Fruit fly (Drosophila melanogaster) whole organism, pupa: ENCODE data around the gene CG15882.

Source experiments
- CG13204 ChIP-seq: fragments of 200-800 bp; sonication (Bioruptor generic); optimal IDR thresholded peaks from 2 replicates; lab custom pipeline; 2018; ENCODE audit warnings: missing biosample characterization, mild to moderate bottlenecking, missing genetic modification characterization, moderate library complexity
- CG4496 ChIP-seq: fragments of 200-800 bp; sonication (Bioruptor generic); IDR thresholded peaks from 3 replicates; pipeline ENCODE4 v1.3.6; 2022; ENCODE audit warnings: missing biosample characterization, missing genetic modification characterization
- CG8301 ChIP-seq: fragments of 200-800 bp; sonication (Bioruptor generic); optimal IDR thresholded peaks from 2 replicates; lab custom pipeline; 2018; ENCODE audit warnings: missing biosample characterization, mild to moderate bottlenecking, missing genetic modification characterization
- CG9948 ChIP-seq: fragments of 200-800 bp; sonication (Bioruptor generic); optimal IDR thresholded peaks from 2 replicates; lab custom pipeline; 2018; ENCODE audit warnings: missing biosample characterization, mild to moderate bottlenecking, missing genetic modification characterization, moderate library complexity
- D1 ChIP-seq: fragments of 200-800 bp; sonication (Bioruptor generic); optimal IDR thresholded peaks from 2 replicates; lab custom pipeline; 2018; ENCODE audit warnings: missing biosample characterization, mild to moderate bottlenecking, missing genetic modification characterization, moderate library complexity
- EcR ChIP-seq: fragments of 200-800 bp; sonication (Bioruptor generic); optimal IDR thresholded peaks from 3 replicates; lab custom pipeline; 2019; ENCODE audit warnings: missing biosample characterization, missing genetic modification characterization, mild to moderate bottlenecking, moderate library complexity, missing genetic modification reagents
- Ets98B ChIP-seq: fragments of 200-800 bp; sonication (Bioruptor generic); IDR thresholded peaks from 2 replicates; pipeline ENCODE4 v1.3.6; 2022; ENCODE audit warnings: missing biosample characterization, missing genetic modification characterization
- Pif1A ChIP-seq: fragments of 200-800 bp; sonication (Bioruptor generic); optimal IDR thresholded peaks from 3 replicates; lab custom pipeline; 2016; ENCODE audit warnings: missing biosample characterization, missing genetic modification characterization
- Pif1B ChIP-seq: fragments of 200-800 bp; sonication (Bioruptor generic); optimal IDR thresholded peaks from 3 replicates; lab custom pipeline; 2016; ENCODE audit warnings: missing biosample characterization, missing genetic modification characterization
- gl ChIP-seq: fragments of 200-800 bp; sonication (Bioruptor generic); optimal IDR thresholded peaks from 2 replicates; lab custom pipeline; 2018; ENCODE audit warnings: missing biosample characterization, mild to moderate bottlenecking, missing genetic modification characterization
- rn ChIP-seq: fragments of 200-800 bp; sonication (Bioruptor generic); IDR thresholded peaks from 2 replicates; pipeline ENCODE4 v1.3.6; 2022; ENCODE audit warnings: missing biosample characterization, missing genetic modification characterization

The CG15882 gene

dm6 chrX:19074585-19074984 lies 49.6 kb downstream of the CG15882 start:
- TF ChIP-seq Pif1A (no peak), Pif1B (GFP tag; lab: Kevin White, UChicago) (no peak), D1 (tag; lab: Kevin White, UChicago) (no peak), gl (tag; lab: Kevin White, UChicago) (no peak), CG8301 (tag; lab: Kevin White, UChicago) (no peak), rn (no peak), CG4496 (GFP tag; lab: Robert Waterston, UW) (no peak), CG13204 (GFP tag; lab: Kevin White, UChicago) (no peak)

DNA sequence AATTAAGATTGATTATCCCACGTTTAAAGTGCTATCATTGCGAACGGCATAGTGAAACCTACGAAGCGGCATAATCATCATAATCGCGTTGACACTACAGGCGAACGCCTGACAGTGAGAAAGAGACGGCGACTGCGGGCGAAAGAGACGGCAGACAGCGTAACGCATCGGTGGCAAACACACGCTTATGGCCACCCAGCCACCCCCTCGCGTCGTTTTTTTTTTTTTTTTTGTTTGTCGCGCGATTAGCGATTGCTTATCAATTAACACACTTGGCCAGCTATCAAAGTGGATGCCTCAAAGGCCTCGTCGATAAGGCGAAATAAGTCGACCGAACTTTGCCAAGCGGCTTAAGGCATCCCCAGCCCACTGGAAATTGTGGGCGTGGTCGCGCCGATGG lies 50.3 kb downstream of the CG15882 start:
- no peak for TF ChIP-seq Ets98B (GFP tag; lab: Robert Waterston, UW)
- 0 out of 3 replicates have a peak, but pooled peaks have one; percentile 42 for TF ChIP-seq CG4496 (GFP tag; lab: Robert Waterston, UW)
- TF ChIP-seq CG9948: no peak
- no peak for TF ChIP-seq EcR (GFP tag; lab: Kevin White, UChicago)
